Fruit fly (Drosophila melanogaster) whole organism, embryonic: ENCODE data around the gene smash.

Experiments
- ATbp ChIP-seq: fragments of 200-800 bp; sonication (Bioruptor generic); optimal IDR thresholded peaks from 2 replicates; lab custom pipeline; 2017; ENCODE audit warnings: missing biosample characterization, mild to moderate bottlenecking, missing genetic modification characterization, missing genetic modification reagents
- Aef1 ChIP-seq: fragments of 200-800 bp; sonication (Bioruptor generic); IDR thresholded peaks from 3 replicates; pipeline ENCODE4 v1.3.6; 2022; ENCODE audit warnings: missing biosample characterization, missing genetic modification characterization
- Atf6 ChIP-seq: fragments of 200-800 bp; sonication (Bioruptor generic); IDR thresholded peaks from 2 replicates; pipeline ENCODE4 v1.3.6; 2022; ENCODE audit warnings: missing biosample characterization, missing genetic modification characterization
- Awh ChIP-seq: fragments of 200-800 bp; sonication (Bioruptor generic); IDR thresholded peaks from 2 replicates; pipeline ENCODE4, ENCODE4 v1.3.6; 2022; ENCODE audit warnings: missing biosample characterization, missing genetic modification characterization
- CG10274 ChIP-seq: fragments of 200-800 bp; sonication (Bioruptor generic); optimal IDR thresholded peaks from 3 replicates; lab custom pipeline; 2017; ENCODE audit warnings: missing biosample characterization, mild to moderate bottlenecking, missing genetic modification characterization
- CG10462 ChIP-seq: fragments of 200-800 bp; sonication (Bioruptor generic); optimal IDR thresholded peaks from 2 replicates; lab custom pipeline; 2016; ENCODE audit warnings: missing biosample characterization, missing genetic modification characterization
- CG11398 ChIP-seq: fragments of 200-800 bp; sonication (Bioruptor generic); optimal IDR thresholded peaks from 2 replicates; lab custom pipeline; 2016; ENCODE audit warnings: missing biosample characterization, missing genetic modification characterization
- CG15073 ChIP-seq: fragments of 200-800 bp; sonication (Bioruptor generic); optimal IDR thresholded peaks from 2 replicates; lab custom pipeline; 2016; ENCODE audit warnings: missing biosample characterization, missing genetic modification characterization
- CG1792 ChIP-seq: fragments of 200-800 bp; sonication (Bioruptor generic); optimal IDR thresholded peaks from 2 replicates; lab custom pipeline; 2016; ENCODE audit warnings: missing biosample characterization, missing genetic modification characterization
- CG2712 ChIP-seq: fragments of 200-800 bp; optimal IDR thresholded peaks from 3 replicates; lab custom pipeline; 2019; ENCODE audit warnings: missing biosample characterization, mild to moderate bottlenecking, missing genetic modification characterization, moderate library complexity
- CG3065 ChIP-seq: fragments of 200-800 bp; sonication (Bioruptor generic); optimal IDR thresholded peaks from 2 replicates; lab custom pipeline; 2016; ENCODE audit warnings: missing biosample characterization, missing genetic modification characterization
- CG31365 ChIP-seq: fragments of 200-800 bp; sonication (Bioruptor generic); optimal IDR thresholded peaks from 2 replicates; lab custom pipeline; 2018; ENCODE audit warnings: missing biosample characterization, mild to moderate bottlenecking, missing genetic modification characterization
- CG4360 ChIP-seq: fragments of 200-800 bp; sonication (Bioruptor generic); IDR thresholded peaks from 2 replicates; pipeline ENCODE4 v1.3.6; 2022; ENCODE audit warnings: missing biosample characterization, missing genetic modification characterization
- CG43689 ChIP-seq: fragments of 200-800 bp; sonication (Bioruptor generic); IDR thresholded peaks from 2 replicates; pipeline ENCODE4 v1.3.6; 2022; ENCODE audit warnings: missing biosample characterization, missing genetic modification characterization
- CG4424 ChIP-seq: fragments of 200-800 bp; sonication (Bioruptor generic); optimal IDR thresholded peaks from 3 replicates; lab custom pipeline; 2016; ENCODE audit warnings: missing biosample characterization, missing genetic modification characterization
- CG6654 ChIP-seq: fragments of 200-800 bp; sonication (Bioruptor generic); optimal IDR thresholded peaks from 2 replicates; lab custom pipeline; 2017; ENCODE audit warnings: missing biosample characterization, mild to moderate bottlenecking, missing genetic modification characterization
- CG7786 ChIP-seq: fragments of 200-800 bp; sonication (Bioruptor generic); optimal IDR thresholded peaks from 2 replicates; lab custom pipeline; 2016; ENCODE audit warnings: missing biosample characterization, missing genetic modification characterization
- CG8089 ChIP-seq: fragments of 200-800 bp; sonication (Bioruptor generic); optimal IDR thresholded peaks from 3 replicates; lab custom pipeline; 2016; ENCODE audit warnings: missing biosample characterization, missing genetic modification characterization
- CG8290 ChIP-seq, 3 experiments: fragments of 200-800 bp; sonication (Bioruptor generic); optimal IDR thresholded peaks; 2 replicates each; lab custom pipeline; 2016 to 2019; ENCODE audit warnings: missing biosample characterization in 3 of 3, missing genetic modification characterization in 3 of 3, mild to moderate bottlenecking in 2 of 3, moderate library complexity in 1 of 3
- CG9609 ChIP-seq: fragments of 200-800 bp; sonication (Bioruptor generic); optimal IDR thresholded peaks from 3 replicates; lab custom pipeline; 2016; ENCODE audit warnings: missing biosample characterization, missing genetic modification characterization
- D19A ChIP-seq: fragments of 200-800 bp; optimal IDR thresholded peaks from 3 replicates; lab custom pipeline; 2019; ENCODE audit warnings: missing biosample characterization, mild to moderate bottlenecking, missing genetic modification characterization, moderate library complexity
- Drgx ChIP-seq: fragments of 200-800 bp; sonication (Bioruptor generic); IDR thresholded peaks from 2 replicates; pipeline ENCODE4 v1.3.6; 2022; ENCODE audit warnings: missing biosample characterization, missing genetic modification characterization
- E2f1 ChIP-seq: fragments of 200-800 bp; sonication (Bioruptor generic); IDR thresholded peaks from 2 replicates; pipeline ENCODE4 v1.3.6; 2022; ENCODE audit warnings: missing biosample characterization, missing genetic modification characterization
- ERR ChIP-seq: fragments of 200-800 bp; sonication (Bioruptor generic); optimal IDR thresholded peaks from 2 replicates; lab custom pipeline; 2016; ENCODE audit warnings: missing biosample characterization, missing genetic modification characterization
- Fer1 ChIP-seq: fragments of 200-800 bp; sonication (Bioruptor generic); optimal IDR thresholded peaks from 2 replicates; lab custom pipeline; 2017; ENCODE audit warnings: missing biosample characterization, mild to moderate bottlenecking, missing genetic modification characterization
- Jarid2 ChIP-seq: fragments of 200-800 bp; sonication (Bioruptor generic); optimal IDR thresholded peaks from 3 replicates; lab custom pipeline; 2017; ENCODE audit warnings: mild to moderate bottlenecking, missing biosample characterization, missing genetic modification reagents, missing genetic modification characterization
- Kr ChIP-seq: fragments of 200-800 bp; sonication (Bioruptor generic); optimal IDR thresholded peaks from 2 replicates; lab custom pipeline; 2017; ENCODE audit warnings: missing biosample characterization, mild to moderate bottlenecking, missing genetic modification characterization
- Lpt ChIP-seq: fragments of >200 bp; optimal IDR thresholded peaks from 2 replicates; lab custom pipeline; 2018; ENCODE audit warnings: missing biosample characterization, missing genetic modification characterization
- Sox100B ChIP-seq: fragments of 200-800 bp; sonication (Bioruptor generic); optimal IDR thresholded peaks from 3 replicates; lab custom pipeline; 2018; ENCODE audit warnings: missing biosample characterization, mild to moderate bottlenecking, missing genetic modification characterization
- Spps ChIP-seq: fragments of 200-800 bp; sonication (Bioruptor generic); optimal IDR thresholded peaks from 2 replicates; lab custom pipeline; 2018; ENCODE audit warnings: missing biosample characterization, mild to moderate bottlenecking, missing genetic modification characterization
- ara ChIP-seq: fragments of 200-800 bp; sonication (Bioruptor generic); IDR thresholded peaks from 2 replicates; pipeline ENCODE4 v1.3.6; 2022; ENCODE audit warnings: missing biosample characterization, missing genetic modification characterization
- bab2 ChIP-seq: fragments of 200-800 bp; sonication (Bioruptor generic); optimal IDR thresholded peaks from 2 replicates; lab custom pipeline; 2016; ENCODE audit warnings: missing biosample characterization, missing genetic modification characterization
- eyg ChIP-seq: fragments of 200-800 bp; sonication (Bioruptor generic); optimal IDR thresholded peaks from 3 replicates; lab custom pipeline; 2016; ENCODE audit warnings: missing biosample characterization, missing genetic modification characterization
- fd3F ChIP-seq: fragments of 200-800 bp; sonication (Bioruptor generic); optimal IDR thresholded peaks from 2 replicates; lab custom pipeline; 2018; ENCODE audit warnings: missing biosample characterization, mild to moderate bottlenecking, missing genetic modification characterization, moderate library complexity
- ftz-f1 ChIP-seq: fragments of 200-800 bp; sonication (Bioruptor generic); optimal IDR thresholded peaks from 2 replicates; lab custom pipeline; 2016; ENCODE audit warnings: missing biosample characterization, missing genetic modification characterization
- gem ChIP-seq: fragments of 200-800 bp; sonication (Bioruptor generic); optimal IDR thresholded peaks from 2 replicates; lab custom pipeline; 2019; ENCODE audit warnings: missing biosample characterization, mild to moderate bottlenecking, missing genetic modification characterization, moderate library complexity
- knrl ChIP-seq: fragments of 200-800 bp; sonication (Bioruptor generic); IDR thresholded peaks from 3 replicates; pipeline ENCODE4 v1.3.6; 2022; ENCODE audit warnings: missing biosample characterization, missing genetic modification characterization; ENCODE audit not compliant: partially characterized antibody
- mld ChIP-seq: fragments of 200-800 bp; sonication (Bioruptor generic); IDR thresholded peaks from 3 replicates; pipeline ENCODE4 v1.3.6; 2022; ENCODE audit warnings: missing biosample characterization, missing genetic modification characterization; ENCODE audit not compliant: partially characterized antibody
- nau ChIP-seq: fragments of 200-800 bp; sonication (Bioruptor generic); optimal IDR thresholded peaks from 3 replicates; lab custom pipeline; 2017; ENCODE audit warnings: missing biosample characterization, mild to moderate bottlenecking, missing genetic modification characterization, missing genetic modification reagents
- sens ChIP-seq: fragments of 200-800 bp; sonication (Bioruptor generic); peaks from one replicate; lab custom pipeline; 2016; ENCODE audit warnings: missing biosample characterization, missing genetic modification characterization
- shn ChIP-seq: fragments of 200-800 bp; sonication (Bioruptor generic); optimal IDR thresholded peaks from 3 replicates; lab custom pipeline; 2016; ENCODE audit warnings: missing biosample characterization, missing genetic modification characterization
- slou ChIP-seq: fragments of 200-800 bp; sonication (Bioruptor generic); optimal IDR thresholded peaks from 3 replicates; lab custom pipeline; 2016; ENCODE audit warnings: missing biosample characterization, missing genetic modification characterization
- stc ChIP-seq: fragments of 200-800 bp; sonication (Bioruptor generic); IDR thresholded peaks from 2 replicates; pipeline ENCODE4 v1.3.6; 2022; ENCODE audit warnings: missing biosample characterization, missing genetic modification characterization
- tap ChIP-seq: fragments of 200-800 bp; optimal IDR thresholded peaks from 3 replicates; lab custom pipeline; 2019; ENCODE audit warnings: missing biosample characterization, mild to moderate bottlenecking, missing genetic modification characterization, moderate library complexity
- tgo ChIP-seq: fragments of 200-800 bp; sonication (Bioruptor generic); IDR thresholded peaks from 3 replicates; pipeline ENCODE4 v1.3.6; 2022; ENCODE audit warnings: missing biosample characterization, missing genetic modification characterization
- trh ChIP-seq: fragments of 200-800 bp; sonication (Bioruptor generic); optimal IDR thresholded peaks from 2 replicates; lab custom pipeline; 2016; ENCODE audit warnings: missing biosample characterization, missing genetic modification characterization
- vvl ChIP-seq: fragments of 200-800 bp; sonication (Bioruptor generic); IDR thresholded peaks from 2 replicates; pipeline ENCODE4 v1.3.6; 2022; ENCODE audit warnings: missing biosample characterization, missing genetic modification characterization
- wek ChIP-seq: fragments of 200-800 bp; sonication (Bioruptor generic); optimal IDR thresholded peaks from 3 replicates; lab custom pipeline; 2018; ENCODE audit warnings: missing biosample characterization, mild to moderate bottlenecking, missing genetic modification characterization, moderate library complexity
- wor ChIP-seq: fragments of 200-800 bp; sonication (Bioruptor generic); IDR thresholded peaks from 2 replicates; pipeline ENCODE4 v1.3.6; 2022; ENCODE audit warnings: missing biosample characterization, missing genetic modification characterization

The smash gene

DNA sequence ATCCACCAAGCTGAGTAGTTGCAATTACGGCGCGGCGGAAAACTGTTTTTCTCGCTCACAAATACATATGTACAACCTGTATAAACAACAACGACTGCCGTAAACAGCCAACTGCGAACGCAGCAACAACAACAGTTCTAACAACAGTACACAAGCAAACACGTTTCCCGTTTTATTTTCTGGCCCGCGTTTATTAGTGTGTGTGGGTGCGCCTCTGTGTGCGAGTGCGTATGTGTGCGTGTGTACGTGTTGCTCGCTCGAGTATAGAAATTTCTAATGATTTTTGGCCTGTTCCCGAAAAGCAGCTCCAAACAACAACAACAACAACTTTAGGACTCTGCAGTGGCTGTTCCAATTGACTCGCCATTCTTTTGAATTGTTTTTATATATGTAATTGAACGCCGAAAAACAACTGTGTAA lies 565 bp downstream of the smash start (continued):
- TF ChIP-seq ara (GFP tag; lab: Robert Waterston, UW) (peak; percentile 13; the same call in 1 of the 2 replicates), D19A (tag; lab: Kevin White, UChicago) (no peak), fd3F (peak; percentile 7), CG9609 (no peak), CG4360 (GFP tag; lab: Robert Waterston, UW) (peak; percentile 95), CG8290 (GFP tag; optimal IDR thresholded peaks at IDR 0.05; lab: Kevin White, UChicago) (no peak), CG8290 (tag; optimal IDR thresholded peaks at IDR 0.05; lab: Kevin White, UChicago) (peak in 1 of 2 experiments; percentile 54), Atf6 (0 out of 2 replicates have a peak, but pooled peaks have one; percentile 18), Sox100B (GFP tag; lab: Kevin White, UChicago) (no peak), E2f1 (no peak), wek (GFP tag; lab: Kevin White, UChicago) (no peak)

DNA sequence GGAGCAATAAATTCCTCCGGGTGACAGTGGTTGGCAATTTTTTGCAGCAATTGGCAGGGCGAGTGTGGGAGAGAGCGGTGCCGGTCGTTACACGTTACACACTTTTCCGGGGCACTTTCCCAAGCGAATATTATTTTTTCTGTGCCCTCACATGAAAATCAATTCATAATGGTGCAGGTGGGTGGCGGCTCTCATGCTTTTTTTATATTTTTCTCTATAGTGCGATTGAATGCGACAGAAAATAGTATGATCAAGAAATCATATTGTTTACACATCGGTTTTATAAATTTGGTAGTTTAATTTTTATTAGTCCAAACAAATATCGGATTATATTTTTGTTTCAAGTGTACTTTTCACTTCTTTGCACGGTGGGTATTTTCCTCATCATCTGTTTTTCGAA lies 2.3 kb downstream of the smash start:
- TF ChIP-seq Fer1 (GFP tag; lab: Kevin White, UChicago), result no peak
- TF ChIP-seq trh (GFP tag; lab: Kevin White, UChicago), result no peak
- peak; percentile 8 for TF ChIP-seq CG2712 (tag; lab: Kevin White, UChicago)
- 0 out of 2 replicates have a peak, but pooled peaks have one; percentile 11 for TF ChIP-seq vvl (GFP tag; lab: Robert Waterston, UW)
- TF ChIP-seq CG4424 (GFP tag; lab: Kevin White, UChicago), result peak; percentile 2
- peak; percentile 62 for TF ChIP-seq sens (GFP tag; lab: Kevin White, UChicago)
- peak; percentile 4 for TF ChIP-seq gem (tag; lab: Kevin White, UChicago)
- no peak for TF ChIP-seq Kr (GFP tag; lab: Kevin White, UChicago)
- TF ChIP-seq Drgx, result peak; percentile 7; the same call in 1 of the 2 replicates
- TF ChIP-seq bab2 (GFP tag; lab: Kevin White, UChicago), result no peak
- TF ChIP-seq CG43689 (GFP tag; lab: Robert Waterston, UW), result no peak
- TF ChIP-seq Awh (GFP tag; lab: Robert Waterston, UW), result no peak
- TF ChIP-seq, all 482 proteins: peak for 6

DNA sequence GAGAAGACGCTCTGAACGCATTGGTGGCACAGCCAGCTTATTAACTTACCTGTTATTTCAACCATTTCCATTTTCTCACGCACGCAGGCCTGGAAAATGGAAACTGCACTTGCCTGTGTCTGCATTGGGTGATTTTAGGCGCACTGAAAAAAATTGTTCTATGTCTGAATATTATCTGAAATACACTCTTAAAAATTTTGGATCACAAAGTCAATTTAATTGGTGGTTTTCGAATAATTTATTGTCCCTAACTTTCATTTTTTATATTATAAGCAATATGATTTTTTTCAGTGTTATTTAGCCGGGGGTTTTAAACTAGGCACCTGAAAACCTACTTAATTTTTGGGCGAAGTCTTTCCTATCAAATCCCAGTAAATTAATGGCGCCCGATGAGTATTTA lies 3.7 kb downstream of the smash start:
- TF ChIP-seq slou (GFP tag; lab: Kevin White, UChicago) (peak; percentile 29), CG10274 (GFP tag; lab: Kevin White, UChicago) (peak; percentile 16), ftz-f1 (GFP tag; lab: Kevin White, UChicago) (no peak), CG1792 (GFP tag; lab: Kevin White, UChicago) (peak; percentile 56), CG11398 (GFP tag; lab: Kevin White, UChicago) (no peak), Jarid2 (GFP tag; lab: Kevin White, UChicago) (peak; percentile 44), wor (GFP tag; lab: Robert Waterston, UW) (peak; percentile 63), CG3065 (GFP tag; lab: Kevin White, UChicago) (no peak), mld (no peak), ERR (GFP tag; lab: Kevin White, UChicago) (no peak), CG7786 (GFP tag; lab: Kevin White, UChicago) (no peak), CG10462 (peak; percentile 23), eyg (peak; percentile 50), CG15073 (GFP tag; lab: Kevin White, UChicago) (no peak), tap (tag; lab: Kevin White, UChicago) (peak; percentile 87), tgo (GFP tag; lab: Robert Waterston, UW) (peak; percentile 76), Spps (tag; lab: Kevin White, UChicago) (peak; percentile 49), knrl (GFP tag; lab: Robert Waterston, UW) (no peak), CG6654 (peak; percentile 50), nau (GFP tag; lab: Kevin White, UChicago) (peak; percentile 73), ATbp (GFP tag; lab: Kevin White, UChicago) (peak; percentile 84), Lpt (GFP tag; lab: Kevin White, UChicago) (no peak), Aef1 (GFP tag; lab: Robert Waterston, UW) (peak; percentile 68), stc (peak; percentile 84), shn (GFP tag; lab: Kevin White, UChicago) (peak; percentile 28), Fer1 (GFP tag; lab: Kevin White, UChicago) (peak; percentile 73), CG8089 (GFP tag; lab: Kevin White, UChicago) (peak; percentile 8), CG31365 (tag; lab: Kevin White, UChicago) (no peak)
